Fruit fly (Drosophila melanogaster) Kc167 (cell line): ENCODE data around the gene DENR.

Experiments
- Myc ChIP-seq: fragments of >200 bp; optimal IDR thresholded peaks from 2 replicates; lab custom pipeline; 2017; ENCODE audit warnings: missing external identifiers
- Sin3A ChIP-seq: fragments of >200 bp; optimal IDR thresholded peaks from 2 replicates; lab custom pipeline; 2018; ENCODE audit warnings: missing external identifiers
- h ChIP-seq: fragments of >200 bp; optimal IDR thresholded peaks from 3 replicates; lab custom pipeline; 2018; ENCODE audit warnings: missing external identifiers
- insv ChIP-seq: fragments of >200 bp; optimal IDR thresholded peaks from 3 replicates; lab custom pipeline; 2018; ENCODE audit warnings: missing external identifiers
- psq ChIP-seq: fragments of >200 bp; optimal IDR thresholded peaks from 2 replicates; lab custom pipeline; 2017; ENCODE audit warnings: missing external identifiers
- ttk ChIP-seq: sonication (Bioruptor generic); optimal IDR thresholded peaks from 2 replicates; lab custom pipeline; 2017; ENCODE audit warnings: missing external identifiers

DENR gene

dm6 chrX:16918767-16919336 is 32.5 kb upstream of the DENR start:
- TF ChIP-seq Myc (lab: Kevin White, UChicago) (no peak), Sin3A (lab: Kevin White, UChicago) (no peak), insv (lab: Kevin White, UChicago) (no peak), ttk (lab: Kevin White, UChicago) (no peak), psq (lab: Kevin White, UChicago) (no peak), h (lab: Kevin White, UChicago) (no peak)

dm6 chrX:16917462-16917861 is 31.1 kb upstream of the DENR start:
- TF ChIP-seq Myc (lab: Kevin White, UChicago) (no peak), h (lab: Kevin White, UChicago) (no peak)

dm6 chrX:16912965-16913755 is 26.8 kb upstream of the DENR start, which contains the start of gene CG4928:
TSS of gene CG4928 (plus strand) at chrX:16913180.
- no peak for TF ChIP-seq h (lab: Kevin White, UChicago)
- TF ChIP-seq insv (lab: Kevin White, UChicago): no peak
- no peak for TF ChIP-seq ttk (lab: Kevin White, UChicago)
- TF ChIP-seq psq (lab: Kevin White, UChicago): no peak
- TF ChIP-seq Sin3A (lab: Kevin White, UChicago): no peak
- TF ChIP-seq Myc (lab: Kevin White, UChicago): no peak

- TF ChIP-seq psq (lab: Kevin White, UChicago): no peak
Measured at dm6 chrX:16911962-16912361, 25.6 kb upstream of the DENR start.

- no peak for TF ChIP-seq insv (lab: Kevin White, UChicago)
- no peak for TF ChIP-seq psq (lab: Kevin White, UChicago)
- no peak for TF ChIP-seq Sin3A (lab: Kevin White, UChicago)
- TF ChIP-seq h (lab: Kevin White, UChicago): no peak
- no peak for TF ChIP-seq Myc (lab: Kevin White, UChicago)
- no peak for TF ChIP-seq ttk (lab: Kevin White, UChicago)
Measured at dm6 chrX:16909886-16910285, 23.5 kb upstream of the DENR start.

- no peak for TF ChIP-seq Myc (lab: Kevin White, UChicago)
- no peak for TF ChIP-seq Sin3A (lab: Kevin White, UChicago)
- no peak for TF ChIP-seq psq (lab: Kevin White, UChicago)
- TF ChIP-seq h (lab: Kevin White, UChicago): no peak
- no peak for TF ChIP-seq insv (lab: Kevin White, UChicago)
Measured at dm6 chrX:16909297-16909696, 22.9 kb upstream of the DENR start.

- TF ChIP-seq Sin3A (lab: Kevin White, UChicago) (no peak), insv (lab: Kevin White, UChicago) (no peak), h (lab: Kevin White, UChicago) (no peak), Myc (lab: Kevin White, UChicago) (no peak)
Measured at dm6 chrX:16907675-16908074, 21.3 kb upstream of the DENR start.

dm6 chrX:16907009-16907408 is 20.6 kb upstream of the DENR start:
- TF ChIP-seq psq (lab: Kevin White, UChicago): no peak

dm6 chrX:16906065-16906464 is 19.7 kb upstream of the DENR start:
- no peak for TF ChIP-seq h (lab: Kevin White, UChicago)

dm6 chrX:16902435-16902834 is 16.1 kb upstream of the DENR start:
- TF ChIP-seq psq (lab: Kevin White, UChicago) (no peak), h (lab: Kevin White, UChicago) (no peak), insv (lab: Kevin White, UChicago) (no peak), Sin3A (lab: Kevin White, UChicago) (no peak), ttk (lab: Kevin White, UChicago) (no peak), Myc (lab: Kevin White, UChicago) (no peak)

- TF ChIP-seq h (lab: Kevin White, UChicago) (no peak), Myc (lab: Kevin White, UChicago) (no peak), ttk (lab: Kevin White, UChicago) (no peak), psq (lab: Kevin White, UChicago) (no peak), insv (lab: Kevin White, UChicago) (no peak), Sin3A (lab: Kevin White, UChicago) (no peak)
Measured at dm6 chrX:16900283-16900682, 13.9 kb upstream of the DENR start.

- TF ChIP-seq insv (lab: Kevin White, UChicago) (no peak), Sin3A (lab: Kevin White, UChicago) (no peak), psq (lab: Kevin White, UChicago) (no peak), ttk (lab: Kevin White, UChicago) (no peak), h (lab: Kevin White, UChicago) (no peak)
Measured at dm6 chrX:16897087-16897486, 10.7 kb upstream of the DENR start, which contains the start of gene CG33252. TSS of gene CG33252 (minus strand) at chrX:16897187.
